Fruit fly (Drosophila melanogaster) whole organism, prepupa: ENCODE measurements around the gene CG42655.

ENCODE experiments used
- CG3032 ChIP-seq: fragments of 200-800 bp; optimal IDR thresholded peaks from 2 replicates; lab custom pipeline; 2019; ENCODE audit warnings: missing biosample characterization, mild to moderate bottlenecking, missing genetic modification characterization, moderate library complexity
- CG32006 ChIP-seq: fragments of 200-800 bp; sonication (Bioruptor generic); optimal IDR thresholded peaks from 3 replicates; lab custom pipeline; 2017; ENCODE audit warnings: missing biosample characterization, mild to moderate bottlenecking, missing genetic modification characterization
- CG4318 ChIP-seq: fragments of 200-800 bp; sonication (Bioruptor generic); optimal IDR thresholded peaks from 3 replicates; lab custom pipeline; 2017; ENCODE audit warnings: missing biosample characterization, mild to moderate bottlenecking, missing genetic modification characterization
- Gug ChIP-seq: fragments of 200-800 bp; sonication (Bioruptor generic); IDR thresholded peaks from 2 replicates; pipeline ENCODE4 v1.3.6; 2022; ENCODE audit warnings: missing biosample characterization, missing genetic modification characterization
- Hr39 ChIP-seq: fragments of 200-800 bp; sonication (Bioruptor generic); optimal IDR thresholded peaks from 2 replicates; lab custom pipeline; 2016; ENCODE audit warnings: missing biosample characterization, missing genetic modification characterization
- Sox102F ChIP-seq: fragments of 200-800 bp; sonication (Bioruptor generic); optimal IDR thresholded peaks from 2 replicates; lab custom pipeline; 2016; ENCODE audit warnings: missing biosample characterization, mild to moderate bottlenecking, missing genetic modification characterization
- spab ChIP-seq: fragments of 200-800 bp; sonication (Bioruptor generic); optimal IDR thresholded peaks from 2 replicates; lab custom pipeline; 2017; ENCODE audit warnings: missing biosample characterization, mild to moderate bottlenecking, missing genetic modification characterization, missing genetic modification reagents

- TF ChIP-seq Gug: no peak
- no peak for TF ChIP-seq Hr39 (GFP tag; lab: Kevin White, UChicago)
- no peak for TF ChIP-seq spab (GFP tag; lab: Kevin White, UChicago)
- no peak for TF ChIP-seq Sox102F
- TF ChIP-seq CG4318 (GFP tag; lab: Kevin White, UChicago): no peak
- no peak for TF ChIP-seq CG32006 (GFP tag; lab: Kevin White, UChicago)
- TF ChIP-seq CG3032 (tag; lab: Kevin White, UChicago): no peak
These were observed 22.1 kb downstream of the CG42655 start, which contains the start of gene CG46462 for dm6 chr3L:19931391-19931790.
